Fruit fly (Drosophila melanogaster): ENCODE data around the gene X11L.

Gene X11L

dm6 chrX:17579782-17580451 lies 19.5 kb upstream of the X11L start, which contains the start of gene CG12991 (continued):
- peak; percentile 3 for TF ChIP-seq mirr (GFP tag; optimal IDR thresholded peaks at IDR 0.05)
- TF ChIP-seq Opbp (GFP tag; IDR thresholded peaks at IDR 0.05; ENCODE audit: partially characterized antibody), result no peak
- no peak for TF ChIP-seq Sin3A (optimal IDR thresholded peaks at IDR 0.05)
- TF ChIP-seq zfh2 (GFP tag; optimal IDR thresholded peaks at IDR 0.05), result peak; percentile 19
- no peak for TF ChIP-seq Sox100B (GFP tag; optimal IDR thresholded peaks at IDR 0.05)
- TF ChIP-seq ab (GFP tag; optimal IDR thresholded peaks at IDR 0.05), result no peak
- no peak for TF ChIP-seq tgo (GFP tag; IDR thresholded peaks at IDR 0.05)
- TF ChIP-seq CG17328 (GFP tag; IDR thresholded peaks at IDR 0.05), result 0 out of 2 replicates have a peak, but pooled peaks have one; percentile 16
- no peak for TF ChIP-seq CG6689 (GFP tag; IDR thresholded peaks at IDR 0.05)
- peak; percentile 81 for TF ChIP-seq Jarid2 (GFP tag; optimal IDR thresholded peaks at IDR 0.05)
- TF ChIP-seq CG16863 (GFP tag; optimal IDR thresholded peaks at IDR 0.05), result no peak
- no peak for TF ChIP-seq CG10462 (GFP tag; optimal IDR thresholded peaks at IDR 0.05)
- no peak for TF ChIP-seq CG15073 (GFP tag; optimal IDR thresholded peaks at IDR 0.05)
- TF ChIP-seq Mes4 (GFP tag; optimal IDR thresholded peaks at IDR 0.05), result no peak
- TF ChIP-seq CG8290 (GFP tag; optimal IDR thresholded peaks at IDR 0.05), result no peak
- peak in 1 of 2 experiments; percentile 50 for TF ChIP-seq CG8290 (tag; optimal IDR thresholded peaks at IDR 0.05)
- TF ChIP-seq CG14965 (GFP tag; optimal IDR thresholded peaks at IDR 0.05; ENCODE audit: borderline replicate concordance), result no peak
- TF ChIP-seq chm (GFP tag; IDR thresholded peaks at IDR 0.05), result peak; percentile 62; the same call in 1 of the 2 replicates
- TF ChIP-seq ken (GFP tag; IDR thresholded peaks at IDR 0.05), result no peak
- TF ChIP-seq Rfx (GFP tag; IDR thresholded peaks at IDR 0.05), result peak; percentile 45
- no peak for TF ChIP-seq CG32772 (GFP tag; IDR thresholded peaks at IDR 0.05)
- no peak for TF ChIP-seq Nf-YC (tag; optimal IDR thresholded peaks at IDR 0.05)
- TF ChIP-seq CG7839 (tag; optimal IDR thresholded peaks at IDR 0.05), result peak; percentile 2
- TF ChIP-seq crp (GFP tag; optimal IDR thresholded peaks at IDR 0.05), result no peak
- no peak for TF ChIP-seq dan (GFP tag; IDR thresholded peaks at IDR 0.05)
- TF ChIP-seq dimm (GFP tag; IDR thresholded peaks at IDR 0.05), result no peak
- TF ChIP-seq gem (tag; optimal IDR thresholded peaks at IDR 0.05), result peak; percentile 9
- no peak for TF ChIP-seq CrebB (tag; optimal IDR thresholded peaks at IDR 0.05)
- peak; percentile 15 for TF ChIP-seq hkb (optimal IDR thresholded peaks at IDR 0.05)
- peak; percentile 41; the same call in 1 of the 2 replicates for TF ChIP-seq hkb (GFP tag; IDR thresholded peaks at IDR 0.05)
- TF ChIP-seq Deaf1 (tag; optimal IDR thresholded peaks at IDR 0.05), result peak; percentile 68
- TF ChIP-seq CG16813 (GFP tag; IDR thresholded peaks at IDR 0.05; ENCODE audit: partially characterized antibody), result no peak
- TF ChIP-seq D19B (GFP tag; optimal IDR thresholded peaks at IDR 0.05), result no peak
- TF ChIP-seq vvl (GFP tag; IDR thresholded peaks at IDR 0.05), result peak; percentile 26; the same call in 1 of the 2 replicates
- TF ChIP-seq CG7271 (tag; optimal IDR thresholded peaks at IDR 0.05), result no peak
- TF ChIP-seq peb (GFP tag; IDR thresholded peaks at IDR 0.05), result no peak
- no peak for TF ChIP-seq NK7.1 (GFP tag; optimal IDR thresholded peaks at IDR 0.05)

dm6 chrX:17580954-17581353 lies 18.5 kb upstream of the X11L start:
- TF ChIP-seq Awh (GFP tag; IDR thresholded peaks at IDR 0.05) (no peak), Aef1 (GFP tag; IDR thresholded peaks at IDR 0.05) (no peak), exex (tag; optimal IDR thresholded peaks at IDR 0.05) (peak; percentile 92), mirr (GFP tag; optimal IDR thresholded peaks at IDR 0.05) (peak; percentile 85), Trl (optimal IDR thresholded peaks at IDR 0.05) (no peak), Trl (GFP tag; optimal IDR thresholded peaks at IDR 0.05) (no peak), CG3726 (GFP tag; IDR thresholded peaks at IDR 0.05) (no peak), Mes4 (GFP tag; optimal IDR thresholded peaks at IDR 0.05) (no peak), CG8359 (GFP tag; optimal IDR thresholded peaks at IDR 0.05; ENCODE audit: borderline replicate concordance) (no peak), Gug (GFP tag; IDR thresholded peaks at IDR 0.05) (no peak), psq (GFP tag; optimal IDR thresholded peaks at IDR 0.05) (no peak)

Measured in whole organism, embryonic.